Worm (Caenorhabditis elegans) whole organism, midembryonic: Measurements from ENCODE around the gene ZC404.2.

Source experiments
- T22C8.4 ChIP-seq: fragments of 200-800 bp; sonication (Bioruptor generic); IDR thresholded peaks from 2 replicates; pipeline ENCODE4 v1.3.6; 2022; ENCODE audit warnings: missing genetic modification characterization, missing compliant biosample characterization
- cog-1 ChIP-seq: sonication (generic microtip); optimal IDR thresholded peaks from 2 replicates; lab custom pipeline; 2016; ENCODE audit warnings: missing genetic modification characterization, missing compliant biosample characterization
- flt-1 ChIP-seq: fragments of 200-800 bp; sonication (Bioruptor generic); IDR thresholded peaks from 2 replicates; pipeline ENCODE4 v1.3.6; 2022; ENCODE audit warnings: missing genetic modification characterization, missing compliant biosample characterization
- klf-2 ChIP-seq: fragments of 200-800 bp; sonication (Bioruptor generic); conservative IDR thresholded peaks from 2 replicates; pipeline ENCODE4 v1.3.6; 2022; ENCODE audit warnings: missing genetic modification reagents, missing genetic modification characterization, missing compliant biosample characterization
- med-1 ChIP-seq: sonication (generic microtip); optimal IDR thresholded peaks from 2 replicates; lab custom pipeline; 2017; ENCODE audit warnings: missing genetic modification characterization, mild to moderate bottlenecking, missing compliant biosample characterization, antibody characterized with exemption, missing genetic modification reagents; ENCODE audit not compliant: insufficient read depth
- ref-1 ChIP-seq: fragments of 200-800 bp; sonication (Bioruptor generic); conservative IDR thresholded peaks from 2 replicates; pipeline ENCODE4 v1.3.6; 2022; ENCODE audit warnings: missing genetic modification reagents, missing genetic modification characterization, missing compliant biosample characterization
- tab-1 ChIP-seq: fragments of 200-800 bp; sonication (Bioruptor generic); IDR thresholded peaks from 2 replicates; pipeline ENCODE4 v1.3.6; 2022; ENCODE audit warnings: missing genetic modification characterization, missing compliant biosample characterization
- ztf-29 ChIP-seq: fragments of 200-800 bp; sonication (Bioruptor generic); IDR thresholded peaks from 2 replicates; pipeline ENCODE4 v1.3.6; 2022; ENCODE audit warnings: missing genetic modification reagents, missing genetic modification characterization, missing compliant biosample characterization

ce11 chrV:6831539-6831938 lies 43.8 kb downstream of the ZC404.2 start:
- no peak for TF ChIP-seq ztf-29 (GFP tag; lab: Robert Waterston, UW)
- TF ChIP-seq tab-1 (GFP tag; lab: Robert Waterston, UW) = no peak
- TF ChIP-seq med-1 (GFP tag; lab: Kevin White, UChicago) = no peak
- TF ChIP-seq cog-1 (tag; lab: Kevin White, UChicago) = no peak
- TF ChIP-seq T22C8.4 (GFP tag; lab: Robert Waterston, UW) = no peak
- TF ChIP-seq klf-2 (GFP tag; lab: Robert Waterston, UW) = no peak
- no peak for TF ChIP-seq flt-1
- no peak for TF ChIP-seq ref-1
